Worm (Caenorhabditis elegans): ENCODE measurements around the gene R05D8.11.
A peak's percentile ranks its signal among the peaks of the same experiment; 100 is the strongest.

Gene R05D8.11

DNA sequence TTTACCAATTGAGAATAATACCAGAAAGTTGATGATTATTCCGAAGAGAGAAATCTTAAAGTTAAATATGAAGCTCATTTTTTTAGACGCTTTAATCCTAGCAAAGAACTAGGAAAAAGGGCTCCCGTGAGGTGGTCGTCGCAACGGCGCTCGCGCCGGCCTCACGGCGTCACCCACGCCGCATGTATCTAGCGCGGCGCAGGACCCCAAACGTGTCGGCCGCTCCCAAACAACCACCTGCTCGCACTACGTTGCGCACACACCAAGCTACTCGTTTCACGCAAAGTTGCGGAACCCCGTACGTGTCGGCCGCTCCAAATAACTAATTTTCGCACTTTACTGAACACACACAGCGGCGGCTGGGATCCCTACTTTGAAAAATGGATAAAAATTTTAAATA, 34.3 kb downstream of the R05D8.11 start:
- no peak for TF ChIP-seq repo-1 (tag; optimal IDR thresholded peaks at IDR 0.05)
- TF ChIP-seq Y79H2A.3 (GFP tag; conservative IDR thresholded peaks at IDR 0.05), result no peak
- TF ChIP-seq ztf-25 (GFP tag; IDR thresholded peaks at IDR 0.05), result no peak
- TF ChIP-seq dpl-1 (GFP tag; optimal IDR thresholded peaks at IDR 0.05), result no peak
- TF ChIP-seq rcor-1 (GFP tag; IDR thresholded peaks at IDR 0.05), result no peak
- TF ChIP-seq mes-4 (tag; optimal IDR thresholded peaks at IDR 0.05), result no peak
- TF ChIP-seq rpc-1 (optimal IDR thresholded peaks at IDR 0.05), result no peak
- no peak for TF ChIP-seq rpc-1 (tag; optimal IDR thresholded peaks at IDR 0.05)
- TF ChIP-seq nfyb-1 (GFP tag; IDR thresholded peaks at IDR 0.05), result 0 out of 2 replicates have a peak, but pooled peaks have one; percentile 28
- no peak for TF ChIP-seq hlh-26 (GFP tag; conservative IDR thresholded peaks at IDR 0.05)
- no peak for TF ChIP-seq pbrm-1 (GFP tag; IDR thresholded peaks at IDR 0.05)
- no peak for TF ChIP-seq pha-4 (tag; optimal IDR thresholded peaks at IDR 0.05)
- TF ChIP-seq F39B2.1 (GFP tag; IDR thresholded peaks at IDR 0.05), result no peak
- TF ChIP-seq egrh-3 (GFP tag; IDR thresholded peaks at IDR 0.05), result peak; percentile 65; the same call in 1 of the 2 replicates
- TF ChIP-seq Y56A3A.18 (GFP tag; IDR thresholded peaks at IDR 0.05), result no peak
- TF ChIP-seq ZK185.1 (tag; optimal IDR thresholded peaks at IDR 0.05; ENCODE audit: poor library complexity, severe bottlenecking), result no peak
- TF ChIP-seq snpc-4 (GFP tag; optimal IDR thresholded peaks at IDR 0.05), result no peak
- peak in 1 of 4 experiments; percentile 71 for TF ChIP-seq snpc-4 (tag; optimal IDR thresholded peaks at IDR 0.05)
- TF ChIP-seq K12H6.12 (tag; optimal IDR thresholded peaks at IDR 0.05), result no peak
- TF ChIP-seq snpc-1.1 (tag; optimal IDR thresholded peaks at IDR 0.05; ENCODE audit: insufficient read depth), result no peak

- TF ChIP-seq B0019.2 (GFP tag; conservative IDR thresholded peaks at IDR 0.05) (no peak), K11D2.4 (GFP tag; IDR thresholded peaks at IDR 0.05) (no peak)
These were observed 38.4 kb downstream of the R05D8.11 start, which contains the start of gene srg-62 for ce11 chrV:2742298-2742697. TSS of gene srg-62 (minus strand) at chrV:2742398.

ce11 chrV:2740228-2740627, 40.5 kb downstream of the R05D8.11 start, which contains the start of gene srg-61:
TSS of gene srg-61 (minus strand) at chrV:2740328.
- TF ChIP-seq F33H1.4 (GFP tag; IDR thresholded peaks at IDR 0.05) (no peak), B0019.2 (GFP tag; conservative IDR thresholded peaks at IDR 0.05) (no peak), let-526 (GFP tag; IDR thresholded peaks at IDR 0.05) (no peak), Y79H2A.3 (GFP tag; conservative IDR thresholded peaks at IDR 0.05) (no peak)

DNA sequence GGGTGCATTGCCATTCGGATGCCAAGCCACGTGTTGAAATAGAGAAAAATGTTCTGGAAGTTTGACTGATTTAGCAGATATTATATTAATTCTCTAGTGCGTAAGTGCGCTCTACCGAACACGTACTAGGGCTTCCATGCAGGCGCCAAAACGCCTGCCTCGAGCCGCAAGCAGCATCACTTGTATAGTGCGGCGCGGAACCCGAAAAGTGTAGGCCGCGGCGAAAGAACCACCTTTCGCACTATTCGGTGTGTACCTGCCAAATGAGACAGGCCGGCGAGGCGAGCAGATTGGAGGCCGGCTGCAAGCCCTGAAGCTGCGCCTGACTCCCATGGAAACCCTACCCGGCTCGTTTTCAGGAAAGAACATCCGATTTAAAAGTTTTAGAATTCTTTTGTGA, 41.1 kb downstream of the R05D8.11 start:
- peak; percentile 80 for TF ChIP-seq snpc-4 (GFP tag; optimal IDR thresholded peaks at IDR 0.05)
- TF ChIP-seq snpc-4 (tag; optimal IDR thresholded peaks at IDR 0.05), result peak in 3 of 4 experiments; percentile 83 to 93 (median 92)
- TF ChIP-seq lin-26 (GFP tag; IDR thresholded peaks at IDR 0.05), result peak; percentile 56; the same call in 1 of the 2 replicates
- no peak for TF ChIP-seq ceh-58 (GFP tag; IDR thresholded peaks at IDR 0.05)
- TF ChIP-seq snpc-1.1 (tag; optimal IDR thresholded peaks at IDR 0.05; ENCODE audit: insufficient read depth), result peak; percentile 82
- TF ChIP-seq F22D6.2 (tag; optimal IDR thresholded peaks at IDR 0.05), result no peak
- peak; percentile 6 for TF ChIP-seq lsl-1 (GFP tag; optimal IDR thresholded peaks at IDR 0.05)
- no peak for TF ChIP-seq bed-2 (GFP tag; IDR thresholded peaks at IDR 0.05)
- no peak for TF ChIP-seq cebp-1 (GFP tag; IDR thresholded peaks at IDR 0.05)
- no peak for TF ChIP-seq cebp-1 (tag; optimal IDR thresholded peaks at IDR 0.05)
- TF ChIP-seq egrh-3 (GFP tag; IDR thresholded peaks at IDR 0.05), result peak; percentile 37; the same call in 1 of the 2 replicates
- no peak for TF ChIP-seq F57A8.1 (GFP tag; optimal IDR thresholded peaks at IDR 0.05)
- peak; percentile 24 for TF ChIP-seq snpc-3.4 (tag; optimal IDR thresholded peaks at IDR 0.05)
- TF ChIP-seq unc-62 (GFP tag; optimal IDR thresholded peaks at IDR 0.05), result no peak

Data from whole organism, young adult.